Fruit fly (Drosophila melanogaster) whole organism, embryonic: Measurements from ENCODE around the gene SkpD.

Experiments
- Awh ChIP-seq: fragments of 200-800 bp; sonication (Bioruptor generic); IDR thresholded peaks from 2 replicates; pipeline ENCODE4, ENCODE4 v1.3.6; 2022; ENCODE audit warnings: missing biosample characterization, missing genetic modification characterization
- BtbVII ChIP-seq: fragments of 200-800 bp; sonication (Bioruptor generic); optimal IDR thresholded peaks from 3 replicates; lab custom pipeline; 2017; ENCODE audit warnings: missing biosample characterization, mild to moderate bottlenecking, missing genetic modification characterization
- CG10147 ChIP-seq: fragments of 200-800 bp; sonication (Bioruptor generic); optimal IDR thresholded peaks from 2 replicates; lab custom pipeline; 2019; ENCODE audit warnings: missing biosample characterization, mild to moderate bottlenecking, missing genetic modification characterization, moderate library complexity
- CG11695 ChIP-seq: fragments of 200-800 bp; sonication (Bioruptor generic); IDR thresholded peaks from 3 replicates; pipeline ENCODE4 v1.3.6; 2022; ENCODE audit warnings: missing biosample characterization, missing genetic modification characterization
- CG11723 ChIP-seq: fragments of 200-800 bp; sonication (Bioruptor generic); optimal IDR thresholded peaks from 2 replicates; lab custom pipeline; 2017; ENCODE audit warnings: missing biosample characterization, mild to moderate bottlenecking, missing genetic modification characterization
- CG15011 ChIP-seq: fragments of 200-800 bp; sonication (Bioruptor generic); optimal IDR thresholded peaks from 3 replicates; lab custom pipeline; 2018; ENCODE audit warnings: missing biosample characterization, mild to moderate bottlenecking, missing genetic modification characterization
- CG15601 ChIP-seq: fragments of 200-800 bp; sonication (Bioruptor generic); optimal IDR thresholded peaks from 3 replicates; lab custom pipeline; 2019; ENCODE audit warnings: missing biosample characterization, mild to moderate bottlenecking, missing genetic modification characterization, moderate library complexity
- CG16779 ChIP-seq: fragments of 200-800 bp; sonication (Bioruptor generic); IDR thresholded peaks from 2 replicates; pipeline ENCODE4 v1.3.6; 2022; ENCODE audit warnings: missing biosample characterization, missing genetic modification characterization
- CG17612 ChIP-seq: fragments of 200-800 bp; sonication (Bioruptor generic); IDR thresholded peaks from 2 replicates; pipeline ENCODE4 v1.3.6; 2022; ENCODE audit warnings: missing biosample characterization, missing genetic modification characterization
- CG18764 ChIP-seq: fragments of 200-800 bp; sonication (Bioruptor generic); optimal IDR thresholded peaks from 3 replicates; lab custom pipeline; 2016; ENCODE audit warnings: missing biosample characterization, missing genetic modification characterization
- CG3163 ChIP-seq: fragments of 200-800 bp; sonication (Bioruptor generic); optimal IDR thresholded peaks from 3 replicates; lab custom pipeline; 2016; ENCODE audit warnings: missing biosample characterization, missing genetic modification characterization
- CG43689 ChIP-seq: fragments of 200-800 bp; sonication (Bioruptor generic); IDR thresholded peaks from 2 replicates; pipeline ENCODE4 v1.3.6; 2022; ENCODE audit warnings: missing biosample characterization, missing genetic modification characterization
- CG8281 ChIP-seq: fragments of 200-800 bp; sonication (Bioruptor generic); optimal IDR thresholded peaks from 2 replicates; lab custom pipeline; 2018; ENCODE audit warnings: missing biosample characterization, mild to moderate bottlenecking, missing genetic modification characterization, moderate library complexity
- CG8924 ChIP-seq: fragments of 200-800 bp; optimal IDR thresholded peaks from 3 replicates; lab custom pipeline; 2019; ENCODE audit warnings: missing biosample characterization, mild to moderate bottlenecking, missing genetic modification characterization, moderate library complexity
- D19A ChIP-seq: fragments of 200-800 bp; optimal IDR thresholded peaks from 3 replicates; lab custom pipeline; 2019; ENCODE audit warnings: missing biosample characterization, mild to moderate bottlenecking, missing genetic modification characterization, moderate library complexity
- Dek ChIP-seq: fragments of 200-800 bp; sonication (Bioruptor generic); optimal IDR thresholded peaks from 3 replicates; lab custom pipeline; 2019; ENCODE audit warnings: missing biosample characterization, mild to moderate bottlenecking, missing genetic modification characterization, moderate library complexity
- Dfd ChIP-seq, 2 experiments: fragments of >200 bp; optimal IDR thresholded peaks; 2 replicates each; lab custom pipeline; 2017; ENCODE audit warnings: missing biosample characterization in 2 of 2, missing genetic modification characterization in 2 of 2
- E2f1 ChIP-seq: fragments of 200-800 bp; sonication (Bioruptor generic); IDR thresholded peaks from 2 replicates; pipeline ENCODE4 v1.3.6; 2022; ENCODE audit warnings: missing biosample characterization, missing genetic modification characterization
- Ets97D ChIP-seq: fragments of 200-800 bp; sonication (Bioruptor generic); optimal IDR thresholded peaks from 3 replicates; lab custom pipeline; 2016; ENCODE audit warnings: missing biosample characterization, missing genetic modification characterization
- H15 ChIP-seq: fragments of 200-800 bp; sonication (Bioruptor generic); IDR thresholded peaks from 3 replicates; pipeline ENCODE4 v1.3.6; 2022; ENCODE audit warnings: missing biosample characterization, missing genetic modification characterization
- HHEX ChIP-seq: fragments of 200-800 bp; sonication (Bioruptor generic); optimal IDR thresholded peaks from 3 replicates; lab custom pipeline; 2017; ENCODE audit warnings: missing biosample characterization, mild to moderate bottlenecking, missing genetic modification characterization, missing genetic modification reagents
- HmgZ ChIP-seq: fragments of 200-800 bp; sonication (Bioruptor generic); optimal IDR thresholded peaks from 2 replicates; lab custom pipeline; 2018; ENCODE audit warnings: missing biosample characterization, mild to moderate bottlenecking, missing genetic modification characterization
- Mad ChIP-seq: fragments of 200-800 bp; sonication (Bioruptor generic); optimal IDR thresholded peaks from 2 replicates; lab custom pipeline; 2016; ENCODE audit warnings: missing biosample characterization, missing genetic modification characterization
- Max ChIP-seq: fragments of 200-800 bp; sonication (Bioruptor generic); optimal IDR thresholded peaks from 2 replicates; lab custom pipeline; 2016; ENCODE audit warnings: missing biosample characterization, mild to moderate bottlenecking, missing genetic modification characterization
- Spps ChIP-seq: fragments of 200-800 bp; sonication (Bioruptor generic); optimal IDR thresholded peaks from 2 replicates; lab custom pipeline; 2018; ENCODE audit warnings: missing biosample characterization, mild to moderate bottlenecking, missing genetic modification characterization
- Vsx1 ChIP-seq: fragments of 200-800 bp; sonication (Bioruptor generic); optimal IDR thresholded peaks from 2 replicates; lab custom pipeline; 2017; ENCODE audit warnings: missing biosample characterization, mild to moderate bottlenecking, missing genetic modification characterization, missing genetic modification reagents
- abd-A ChIP-seq: fragments of 200-800 bp; sonication (Bioruptor generic); optimal IDR thresholded peaks from 3 replicates; lab custom pipeline; 2019; ENCODE audit warnings: missing biosample characterization, mild to moderate bottlenecking, missing genetic modification characterization, moderate library complexity
- ap ChIP-seq: fragments of 200-800 bp; sonication (Bioruptor generic); IDR thresholded peaks from 2 replicates; pipeline ENCODE4 v1.3.6; 2022; ENCODE audit warnings: missing biosample characterization, missing genetic modification characterization
- ash1 ChIP-seq: fragments of 200-800 bp; sonication (Bioruptor generic); optimal IDR thresholded peaks from 2 replicates; lab custom pipeline; 2018; ENCODE audit warnings: missing biosample characterization, mild to moderate bottlenecking, missing genetic modification characterization
- bcd ChIP-seq: fragments of 200-800 bp; sonication (Bioruptor generic); optimal IDR thresholded peaks from 2 replicates; lab custom pipeline; 2017; ENCODE audit warnings: missing biosample characterization, mild to moderate bottlenecking, missing genetic modification characterization
- br ChIP-seq: fragments of >200 bp; optimal IDR thresholded peaks from 2 replicates; lab custom pipeline; 2017
- cad ChIP-seq: fragments of >200 bp; optimal IDR thresholded peaks from 2 replicates; lab custom pipeline; 2017; ENCODE audit warnings: missing biosample characterization, missing genetic modification characterization
- cas ChIP-seq: fragments of 200-800 bp; sonication (Bioruptor generic); IDR thresholded peaks from 2 replicates; pipeline ENCODE4 v1.3.6; 2022; ENCODE audit warnings: missing biosample characterization, missing genetic modification characterization
- cato ChIP-seq: fragments of 200-800 bp; sonication (Bioruptor generic); optimal IDR thresholded peaks from 2 replicates; lab custom pipeline; 2016; ENCODE audit warnings: missing biosample characterization, missing genetic modification characterization, borderline replicate concordance
- chinmo ChIP-seq: fragments of 200-800 bp; sonication (Bioruptor generic); IDR thresholded peaks from 4 replicates; pipeline ENCODE4 v1.3.6; 2022; ENCODE audit warnings: missing biosample characterization, missing genetic modification characterization; ENCODE audit not compliant: partially characterized antibody
- chn ChIP-seq: fragments of 200-800 bp; sonication (Bioruptor generic); optimal IDR thresholded peaks from 2 replicates; lab custom pipeline; 2016; ENCODE audit warnings: missing biosample characterization, missing genetic modification characterization
- ci ChIP-seq: fragments of 200-800 bp; sonication (Bioruptor generic); IDR thresholded peaks from 3 replicates; pipeline ENCODE4 v1.3.6; 2022; ENCODE audit warnings: missing biosample characterization, missing genetic modification characterization
- eve ChIP-seq, 2 experiments: fragments of >200 bp; optimal IDR thresholded peaks; 2 replicates each; lab custom pipeline; 2017; ENCODE audit warnings: missing biosample characterization in 2 of 2, missing genetic modification characterization in 2 of 2
- ewg ChIP-seq: fragments of 200-800 bp; sonication (Bioruptor generic); optimal IDR thresholded peaks from 3 replicates; lab custom pipeline; 2017; ENCODE audit warnings: mild to moderate bottlenecking, missing biosample characterization, missing genetic modification reagents, missing genetic modification characterization
- exex ChIP-seq: fragments of 200-800 bp; sonication (Bioruptor generic); optimal IDR thresholded peaks from 4 replicates; lab custom pipeline; 2018; ENCODE audit warnings: missing biosample characterization, mild to moderate bottlenecking, missing genetic modification characterization, moderate library complexity
- eyg ChIP-seq: fragments of 200-800 bp; sonication (Bioruptor generic); optimal IDR thresholded peaks from 3 replicates; lab custom pipeline; 2016; ENCODE audit warnings: missing biosample characterization, missing genetic modification characterization
- fd96Cb ChIP-seq: fragments of 200-800 bp; sonication (Bioruptor generic); optimal IDR thresholded peaks from 2 replicates; lab custom pipeline; 2018; ENCODE audit warnings: missing biosample characterization, mild to moderate bottlenecking, missing genetic modification characterization, moderate library complexity
- fru ChIP-seq: fragments of >200 bp; optimal IDR thresholded peaks from 2 replicates; lab custom pipeline; 2017
- gsb-n ChIP-seq: fragments of 200-800 bp; sonication (Bioruptor generic); optimal IDR thresholded peaks from 3 replicates; lab custom pipeline; 2018; ENCODE audit warnings: missing biosample characterization, mild to moderate bottlenecking, missing genetic modification characterization
- gt ChIP-seq: fragments of 200-800 bp; sonication (Bioruptor generic); IDR thresholded peaks from 2 replicates; pipeline ENCODE4 v1.3.6; 2022; ENCODE audit warnings: missing biosample characterization, missing genetic modification characterization
- lmd ChIP-seq: fragments of 200-800 bp; sonication (Bioruptor generic); IDR thresholded peaks from 2 replicates; pipeline ENCODE4 v1.3.6; 2022; ENCODE audit warnings: missing biosample characterization, missing genetic modification characterization
- nerfin-1 ChIP-seq: fragments of 200-800 bp; sonication (Bioruptor generic); optimal IDR thresholded peaks from 3 replicates; lab custom pipeline; 2019; ENCODE audit warnings: missing biosample characterization, mild to moderate bottlenecking, missing genetic modification characterization, moderate library complexity
- phol ChIP-seq: fragments of 200-800 bp; sonication (Bioruptor generic); optimal IDR thresholded peaks from 3 replicates; lab custom pipeline; 2018; ENCODE audit warnings: missing biosample characterization, mild to moderate bottlenecking, missing genetic modification characterization, moderate library complexity
- row ChIP-seq: fragments of 200-800 bp; sonication (Bioruptor generic); IDR thresholded peaks from 3 replicates; pipeline ENCODE4 v1.3.6; 2022; ENCODE audit warnings: missing biosample characterization, missing genetic modification characterization
- sim ChIP-seq: fragments of 200-800 bp; sonication (Bioruptor generic); IDR thresholded peaks from 2 replicates; pipeline ENCODE4 v1.3.6; 2022; ENCODE audit warnings: missing biosample characterization, missing genetic modification characterization
- tna ChIP-seq: fragments of 200-800 bp; sonication (Bioruptor generic); IDR thresholded peaks from 2 replicates; pipeline ENCODE4 v1.3.6; 2022; ENCODE audit warnings: missing biosample characterization, missing genetic modification characterization; ENCODE audit not compliant: partially characterized antibody
- tup ChIP-seq: fragments of 200-800 bp; sonication (Bioruptor generic); optimal IDR thresholded peaks from 2 replicates; lab custom pipeline; 2016; ENCODE audit warnings: missing biosample characterization, mild to moderate bottlenecking, missing genetic modification characterization, moderate library complexity
- wdn ChIP-seq: fragments of 200-800 bp; sonication (Bioruptor generic); IDR thresholded peaks from 2 replicates; pipeline ENCODE4 v1.3.6; 2022; ENCODE audit warnings: missing biosample characterization, missing genetic modification characterization

SkpD gene

dm6 chrX:19851989-19852307 is 39.4 kb downstream of the SkpD start, which contains the start of the genes pico and Nup205 (continued):
- TF ChIP-seq D19A (tag; lab: Kevin White, UChicago): no peak
- TF ChIP-seq cas: no peak
- TF ChIP-seq CG15601 (tag; lab: Kevin White, UChicago): no peak
- no peak for TF ChIP-seq Dek
- no peak for TF ChIP-seq CG10147 (GFP tag; lab: Kevin White, UChicago)
- peak; percentile 48 for TF ChIP-seq ewg (GFP tag; lab: Kevin White, UChicago)
- no peak for TF ChIP-seq ap (GFP tag; lab: Robert Waterston, UW)
- no peak for TF ChIP-seq sim
- TF ChIP-seq CG15011 (GFP tag; lab: Kevin White, UChicago): no peak
- no peak for TF ChIP-seq CG8281 (tag; lab: Kevin White, UChicago)
- TF ChIP-seq gsb-n: no peak
- no peak for TF ChIP-seq CG11695
- no peak for TF ChIP-seq H15 (GFP tag; lab: Robert Waterston, UW)
- TF ChIP-seq CG16779 (GFP tag; lab: Robert Waterston, UW): no peak
- TF ChIP-seq CG17612: no peak
- peak; percentile 45 for TF ChIP-seq phol (tag; lab: Kevin White, UChicago)
- no peak for TF ChIP-seq nerfin-1 (tag; lab: Kevin White, UChicago)
- peak; percentile 38 for TF ChIP-seq Mad (GFP tag; lab: Kevin White, UChicago)
- no peak for TF ChIP-seq abd-A (tag; lab: Kevin White, UChicago)
- no peak for TF ChIP-seq CG43689 (GFP tag; lab: Robert Waterston, UW)
- TF ChIP-seq Max (GFP tag; lab: Kevin White, UChicago): peak; percentile 10
- no peak for TF ChIP-seq CG11723
- TF ChIP-seq BtbVII (GFP tag; lab: Kevin White, UChicago): no peak
- TF ChIP-seq Spps (tag; lab: Kevin White, UChicago): no peak
- no peak for TF ChIP-seq fd96Cb (tag; lab: Kevin White, UChicago)
- peak; percentile 46; the same call in 2 of the 3 replicates for TF ChIP-seq row (GFP tag; lab: Robert Waterston, UW)
- peak; percentile 40 for TF ChIP-seq eyg (GFP tag; lab: Kevin White, UChicago)
- TF ChIP-seq CG3163 (GFP tag; lab: Kevin White, UChicago): peak; percentile 23
- TF ChIP-seq HHEX (GFP tag; lab: Kevin White, UChicago): no peak
- no peak for TF ChIP-seq chn (GFP tag; lab: Kevin White, UChicago)
- TF ChIP-seq CG18764 (GFP tag; lab: Kevin White, UChicago): no peak
- TF ChIP-seq ci (GFP tag; lab: Robert Waterston, UW): peak; percentile 69; the same call in 2 of the 3 replicates
- TF ChIP-seq tna (GFP tag; lab: Robert Waterston, UW): peak; percentile 80
- TF ChIP-seq Awh (GFP tag; lab: Robert Waterston, UW): no peak
- TF ChIP-seq Dfd (GFP tag; optimal IDR thresholded peaks at IDR 0.05; lab: Kevin White, UChicago): no peak
- no peak for TF ChIP-seq gt (GFP tag; lab: Robert Waterston, UW)
- no peak for TF ChIP-seq lmd (GFP tag; lab: Robert Waterston, UW)
- TF ChIP-seq wdn (GFP tag; lab: Robert Waterston, UW): no peak
- peak; percentile 89 for TF ChIP-seq HmgZ
- TF ChIP-seq exex (tag; lab: Kevin White, UChicago): no peak
- no peak for TF ChIP-seq Vsx1 (GFP tag; lab: Kevin White, UChicago)
- TF ChIP-seq eve (GFP tag; optimal IDR thresholded peaks at IDR 0.05; lab: Kevin White, UChicago): no peak
- TF ChIP-seq fru (lab: Kevin White, UChicago): no peak
- TF ChIP-seq cad (GFP tag; lab: Kevin White, UChicago): no peak
- 0 out of 2 replicates have a peak, but pooled peaks have one; percentile 37 for TF ChIP-seq E2f1
- no peak for TF ChIP-seq ash1 (GFP tag; lab: Kevin White, UChicago)
- peak; percentile 94 for TF ChIP-seq chinmo (GFP tag; lab: Robert Waterston, UW)
- TF ChIP-seq Ets97D: peak; percentile 92
- TF ChIP-seq br: no peak
- TF ChIP-seq cato (GFP tag; lab: Kevin White, UChicago): no peak
- TF ChIP-seq CG8924 (tag; lab: Kevin White, UChicago): no peak
- no peak for TF ChIP-seq tup (GFP tag; lab: Kevin White, UChicago)
- TF ChIP-seq bcd (GFP tag; lab: Kevin White, UChicago): peak; percentile 33
